Worm (Caenorhabditis elegans): Measurements from ENCODE around the gene fln-1.

The fln-1 gene

DNA sequence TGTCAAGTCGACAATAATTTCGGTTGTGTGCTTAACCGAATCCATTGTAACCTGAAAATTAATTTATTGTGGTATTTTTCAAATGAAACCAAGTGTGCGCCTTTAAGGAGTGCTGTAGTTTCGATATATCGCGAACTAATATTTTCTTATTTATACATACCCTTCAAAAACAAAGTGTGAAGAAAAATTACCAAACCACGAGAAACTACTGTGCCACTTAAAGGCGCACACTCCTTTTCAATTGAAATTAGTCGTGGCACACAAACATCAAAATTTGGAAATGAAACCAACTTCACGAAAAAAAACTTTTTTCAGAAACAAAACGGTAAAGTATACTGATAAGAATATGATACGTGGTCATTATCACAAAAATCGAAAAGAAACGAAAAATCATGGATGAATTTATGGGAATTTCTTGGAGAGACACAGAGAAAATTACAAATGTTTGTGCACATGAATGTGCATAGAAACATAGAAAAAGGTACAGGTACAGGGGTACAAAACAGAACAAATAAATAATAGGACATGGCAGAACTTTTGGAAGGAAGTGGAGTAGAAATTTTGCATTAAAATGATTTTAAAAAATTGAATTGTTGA, 7.4 kb upstream of the fln-1 start, which contains the start of gene spl-1:
Gene spl-1 (minus strand): TSS at position 51 of the 597 bp plus-strand sequence.
- TF ChIP-seq hlh-1 (tag; optimal IDR thresholded peaks at IDR 0.05) (no peak), pha-4 (tag; optimal IDR thresholded peaks at IDR 0.05) (no peak), zip-8 (tag; optimal IDR thresholded peaks at IDR 0.05) (no peak)

DNA sequence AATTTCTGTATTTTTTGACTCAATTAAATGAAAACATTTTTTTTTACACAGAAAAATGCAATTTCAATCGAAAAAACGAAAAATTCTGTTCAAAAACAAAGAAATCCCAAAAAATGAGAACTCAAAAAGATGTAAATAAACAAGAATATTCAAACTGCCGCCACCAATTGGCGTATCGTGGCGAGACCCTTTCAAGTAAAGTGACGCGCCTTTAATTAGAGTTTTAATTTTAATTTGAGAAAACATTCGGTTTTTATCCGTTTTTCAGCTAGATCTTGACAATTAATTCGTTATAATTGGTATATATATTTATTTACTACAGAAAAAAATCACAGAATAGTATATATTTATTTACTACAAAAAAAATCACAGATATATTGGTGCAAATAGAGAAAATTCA, 3.8 kb upstream of the fln-1 start:
- TF ChIP-seq nhr-76 (tag; optimal IDR thresholded peaks at IDR 0.05) (no peak), ceh-43 (GFP tag; optimal IDR thresholded peaks at IDR 0.05) (peak; percentile 7)

DNA sequence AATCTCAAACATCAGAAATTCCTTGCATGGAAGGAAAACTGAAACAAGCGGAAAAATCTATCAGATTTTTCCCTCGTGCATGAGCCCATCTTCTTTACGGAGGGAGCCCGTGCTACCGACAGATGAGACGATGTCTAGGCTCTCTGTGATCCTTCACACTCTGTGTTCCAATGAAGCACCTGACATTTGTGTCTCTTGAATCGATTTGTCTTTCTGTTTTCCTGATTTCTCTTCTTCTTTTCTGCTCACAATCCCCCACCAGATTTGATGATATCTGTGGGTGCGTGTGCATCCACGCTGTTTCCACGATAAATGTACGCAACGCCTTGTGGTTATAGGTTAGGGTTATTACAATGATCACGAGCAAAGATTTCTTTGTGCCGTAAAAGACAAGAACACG, 3.0 kb upstream of the fln-1 start:
- TF ChIP-seq ztf-11 (tag; optimal IDR thresholded peaks at IDR 0.05) (no peak), hlh-1 (tag; optimal IDR thresholded peaks at IDR 0.05) (peak; percentile 94), unc-120 (tag; optimal IDR thresholded peaks at IDR 0.05; ENCODE audit: poor library complexity, severe bottlenecking) (peak; percentile 82)

DNA sequence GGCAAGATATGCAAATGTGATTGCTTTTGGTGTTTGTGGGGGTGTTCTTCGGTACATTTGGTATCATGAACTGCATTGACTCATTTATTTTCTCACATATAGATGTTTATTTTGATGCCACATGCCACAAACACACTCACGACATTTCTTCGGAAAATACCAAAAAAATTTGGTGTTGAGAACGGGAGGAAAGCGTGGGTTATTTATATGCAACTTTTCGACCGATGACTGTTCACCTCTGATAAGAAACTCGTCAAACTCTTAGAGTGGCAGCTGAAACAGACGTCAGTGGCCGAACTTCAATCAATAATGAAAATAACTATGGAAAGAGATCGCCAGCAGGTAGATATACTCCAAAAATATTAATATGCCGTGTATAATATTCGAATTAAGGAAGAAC, 2.6 kb upstream of the fln-1 start:
- no peak for TF ChIP-seq flh-1 (GFP tag; optimal IDR thresholded peaks at IDR 0.05)
- no peak for TF ChIP-seq lin-32 (GFP tag; optimal IDR thresholded peaks at IDR 0.05)
- no peak for TF ChIP-seq sem-2 (GFP tag; optimal IDR thresholded peaks at IDR 0.05)
- no peak for TF ChIP-seq mls-2 (tag; optimal IDR thresholded peaks at IDR 0.05)
- TF ChIP-seq nhr-2 (tag; optimal IDR thresholded peaks at IDR 0.05): no peak

DNA sequence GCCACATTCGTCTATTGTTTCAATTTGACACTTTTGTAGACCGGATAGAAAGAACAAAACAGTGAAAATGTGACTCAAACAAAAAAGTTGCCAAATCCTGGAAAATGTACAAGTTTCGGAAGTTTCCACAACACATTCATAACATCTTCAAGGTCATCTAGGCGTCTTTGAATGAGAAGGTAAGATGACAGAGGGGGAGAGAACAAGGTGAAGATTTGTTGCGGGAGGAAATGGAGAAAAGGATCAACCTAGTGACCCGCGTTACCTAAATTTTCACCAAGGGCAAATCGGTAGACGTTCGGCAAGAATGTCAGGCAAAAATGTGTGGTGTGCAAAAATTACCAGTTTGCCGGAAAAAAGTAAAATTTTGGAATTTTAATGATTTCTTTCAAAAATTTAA, 2.0 kb upstream of the fln-1 start:
- TF ChIP-seq elt-1 (tag; optimal IDR thresholded peaks at IDR 0.05; ENCODE audit: borderline replicate concordance, insufficient read depth) (no peak), hlh-1 (tag; optimal IDR thresholded peaks at IDR 0.05) (no peak), unc-62 (GFP tag; optimal IDR thresholded peaks at IDR 0.05) (no peak), sem-2 (GFP tag; optimal IDR thresholded peaks at IDR 0.05) (no peak)

DNA sequence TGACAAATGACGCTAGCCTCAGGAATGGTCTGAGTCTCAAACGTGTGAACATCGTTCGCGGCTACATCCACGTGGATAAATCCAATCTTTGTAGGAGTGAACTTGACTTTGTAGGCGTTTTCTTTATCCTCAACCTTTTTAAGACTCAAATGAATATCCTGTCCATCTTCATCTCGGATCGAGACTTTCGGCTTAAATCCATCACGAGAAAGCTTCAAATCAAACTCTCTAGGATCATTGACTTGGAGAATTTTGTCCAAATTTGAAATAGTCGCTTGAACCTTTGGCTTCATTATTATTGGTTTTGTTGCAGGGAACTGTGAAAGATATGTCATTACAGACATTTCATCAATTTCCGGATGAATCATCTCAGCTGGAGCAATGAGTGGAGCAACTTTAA, 1.9 kb downstream of the fln-1 start:
- TF ChIP-seq nhr-2 (tag; optimal IDR thresholded peaks at IDR 0.05): no peak

DNA sequence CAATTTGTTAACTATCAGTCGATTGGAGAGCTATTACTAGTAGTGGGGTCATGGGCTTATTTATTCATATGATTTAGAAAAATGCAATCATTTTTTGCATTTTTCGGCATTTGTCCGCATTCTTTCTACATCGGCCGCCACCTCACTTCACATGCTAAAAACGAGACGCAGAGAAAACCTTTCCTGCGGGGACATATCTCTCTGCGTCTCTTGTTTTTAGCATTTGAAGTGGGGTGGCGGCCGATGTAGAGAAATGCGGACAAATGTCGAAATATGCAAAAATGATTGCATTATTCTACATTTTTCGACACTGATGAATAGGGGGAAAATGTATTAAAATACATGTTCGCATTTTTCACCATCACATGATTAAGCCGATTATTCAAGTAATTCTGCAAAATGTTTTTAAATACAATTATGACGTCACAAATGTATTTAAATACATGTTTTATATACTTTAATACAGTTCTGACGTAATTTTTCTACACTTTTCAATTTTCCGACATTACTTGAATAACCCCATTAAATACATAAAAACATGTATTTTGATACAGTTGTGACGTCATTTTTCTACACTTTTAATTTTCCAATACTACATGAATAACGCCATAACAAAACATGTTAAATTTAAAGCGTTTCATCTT, 3.5 kb downstream of the fln-1 start:
- TF ChIP-seq nhr-76 (tag; optimal IDR thresholded peaks at IDR 0.05): no peak
- TF ChIP-seq ham-2 (GFP tag; optimal IDR thresholded peaks at IDR 0.05): no peak
- no peak for TF ChIP-seq elt-3 (tag; optimal IDR thresholded peaks at IDR 0.05)
- TF ChIP-seq pha-4 (tag; optimal IDR thresholded peaks at IDR 0.05): no peak
- peak; percentile 32 for TF ChIP-seq lsy-2 (tag; optimal IDR thresholded peaks at IDR 0.05)
- no peak for TF ChIP-seq ceh-83 (GFP tag; optimal IDR thresholded peaks at IDR 0.05)
- TF ChIP-seq unc-62 (GFP tag; optimal IDR thresholded peaks at IDR 0.05): no peak
- no peak for TF ChIP-seq unc-39 (tag; optimal IDR thresholded peaks at IDR 0.05)
- TF ChIP-seq lin-32 (GFP tag; optimal IDR thresholded peaks at IDR 0.05): no peak
- peak; percentile 96 for TF ChIP-seq zip-8 (tag; optimal IDR thresholded peaks at IDR 0.05)
- TF ChIP-seq M03D4.4 (tag; optimal IDR thresholded peaks at IDR 0.05): no peak
- no peak for TF ChIP-seq snpc-4 (tag; optimal IDR thresholded peaks at IDR 0.05)
- TF ChIP-seq nhr-12 (tag; optimal IDR thresholded peaks at IDR 0.05): no peak
- no peak for TF ChIP-seq blmp-1 (tag; optimal IDR thresholded peaks at IDR 0.05)
- no peak for TF ChIP-seq nhr-2 (tag; optimal IDR thresholded peaks at IDR 0.05)
- TF ChIP-seq sem-2 (GFP tag; optimal IDR thresholded peaks at IDR 0.05): no peak
- TF ChIP-seq ceh-39 (tag; optimal IDR thresholded peaks at IDR 0.05): no peak
- no peak for TF ChIP-seq drap-1 (GFP tag; optimal IDR thresholded peaks at IDR 0.05)
- no peak for TF ChIP-seq elt-1 (tag; optimal IDR thresholded peaks at IDR 0.05; ENCODE audit: borderline replicate concordance, insufficient read depth)
- no peak for TF ChIP-seq lin-13 (tag; optimal IDR thresholded peaks at IDR 0.05)
- TF ChIP-seq bed-3 (GFP tag; optimal IDR thresholded peaks at IDR 0.05): no peak
- TF ChIP-seq sptf-1 (tag; optimal IDR thresholded peaks at IDR 0.05): no peak
- TF ChIP-seq ces-1 (GFP tag; optimal IDR thresholded peaks at IDR 0.05): peak; percentile 70
- no peak for TF ChIP-seq tbx-8 (GFP tag; optimal IDR thresholded peaks at IDR 0.05)
- no peak for TF ChIP-seq nhr-28 (tag; optimal IDR thresholded peaks at IDR 0.05)
- TF ChIP-seq ztf-11 (tag; optimal IDR thresholded peaks at IDR 0.05): no peak
- peak; percentile 62 for TF ChIP-seq unc-120 (tag; optimal IDR thresholded peaks at IDR 0.05; ENCODE audit: poor library complexity, severe bottlenecking)
- TF ChIP-seq hlh-1 (tag; optimal IDR thresholded peaks at IDR 0.05): no peak
- no peak for TF ChIP-seq nhr-237 (tag; optimal IDR thresholded peaks at IDR 0.05)
- no peak for TF ChIP-seq mls-2 (tag; optimal IDR thresholded peaks at IDR 0.05)
- TF ChIP-seq ceh-43 (GFP tag; optimal IDR thresholded peaks at IDR 0.05): no peak
